Fruit fly (Drosophila melanogaster) whole organism, adult: Measurements from ENCODE around the gene CheA7a.

Source experiments
- CG1620 ChIP-seq: fragments of 200-800 bp; sonication (Bioruptor generic); optimal IDR thresholded peaks from 2 replicates; lab custom pipeline; 2016; ENCODE audit warnings: missing biosample characterization, missing genetic modification characterization
- CG33017 ChIP-seq: fragments of 200-800 bp; sonication (Bioruptor generic); optimal IDR thresholded peaks from 2 replicates; lab custom pipeline; 2018; ENCODE audit warnings: missing biosample characterization, mild to moderate bottlenecking, missing genetic modification characterization, moderate library complexity
- CG5204 ChIP-seq: fragments of 200-800 bp; sonication (Bioruptor generic); optimal IDR thresholded peaks from 2 replicates; lab custom pipeline; 2016; ENCODE audit warnings: missing biosample characterization, missing genetic modification characterization
- CG7101 ChIP-seq: fragments of 200-800 bp; sonication (Bioruptor generic); optimal IDR thresholded peaks from 2 replicates; lab custom pipeline; 2018; ENCODE audit warnings: missing biosample characterization, mild to moderate bottlenecking, missing genetic modification characterization, moderate library complexity
- Clk ChIP-seq: fragments of 200-800 bp; sonication (Bioruptor generic); optimal IDR thresholded peaks from 2 replicates; lab custom pipeline; 2017; ENCODE audit warnings: missing biosample characterization, missing genetic modification characterization
- Crg-1 ChIP-seq: fragments of 200-800 bp; sonication (Bioruptor generic); optimal IDR thresholded peaks from 2 replicates; lab custom pipeline; 2016; ENCODE audit warnings: missing biosample characterization, missing genetic modification characterization
- bab1 ChIP-seq: fragments of 200-800 bp; sonication (Bioruptor generic); optimal IDR thresholded peaks from 3 replicates; lab custom pipeline; 2019; ENCODE audit warnings: missing biosample characterization, mild to moderate bottlenecking, missing genetic modification characterization, moderate library complexity
- cic ChIP-seq: fragments of 200-800 bp; sonication (Bioruptor generic); optimal IDR thresholded peaks from 2 replicates; lab custom pipeline; 2017; ENCODE audit warnings: missing biosample characterization, mild to moderate bottlenecking, missing genetic modification characterization, moderate library complexity
- pad ChIP-seq: fragments of 200-800 bp; sonication (Bioruptor generic); optimal IDR thresholded peaks from 3 replicates; lab custom pipeline; 2017; ENCODE audit warnings: missing biosample characterization, missing genetic modification characterization, mild to moderate bottlenecking, moderate library complexity, missing genetic modification reagents
- tj ChIP-seq: fragments of 200-800 bp; sonication (Bioruptor generic); optimal IDR thresholded peaks from 3 replicates; lab custom pipeline; 2017; ENCODE audit warnings: missing biosample characterization, mild to moderate bottlenecking, missing genetic modification characterization, moderate library complexity
- toe ChIP-seq: fragments of 200-800 bp; sonication (Bioruptor generic); optimal IDR thresholded peaks from 2 replicates; lab custom pipeline; 2016; ENCODE audit warnings: missing biosample characterization, missing genetic modification characterization

CheA7a gene

DNA sequence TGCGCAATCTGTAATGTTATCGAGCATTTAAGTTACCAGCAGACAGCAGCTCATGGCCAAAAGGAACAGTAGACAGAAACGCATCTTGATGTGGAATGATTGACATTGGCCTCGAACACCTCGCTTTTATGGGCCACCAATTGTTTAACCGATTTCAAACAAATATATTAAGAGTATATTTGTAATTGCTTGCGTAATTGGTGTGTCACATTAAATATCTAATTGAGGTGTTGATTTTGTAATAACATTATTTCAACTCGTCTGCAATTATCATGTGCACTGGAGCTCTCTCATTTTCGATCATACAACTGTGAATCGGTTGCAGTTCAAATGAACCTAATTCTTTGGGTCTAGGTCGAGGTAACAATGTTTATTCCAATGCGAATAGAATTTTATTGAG lies 47.7 kb downstream of the CheA7a start, which contains the start of gene CG32726:
CG32726 (minus strand) TSS at position 101 of the 400 bp plus-strand sequence.
- TF ChIP-seq Clk (no peak), CG5204 (no peak), CG1620 (GFP tag; lab: Kevin White, UChicago) (no peak), Crg-1 (GFP tag; lab: Kevin White, UChicago) (no peak), cic (GFP tag; lab: Kevin White, UChicago) (no peak), bab1 (no peak), CG33017 (tag; lab: Kevin White, UChicago) (no peak), CG7101 (tag; lab: Kevin White, UChicago) (no peak), pad (GFP tag; lab: Kevin White, UChicago) (no peak), toe (GFP tag; lab: Kevin White, UChicago) (no peak), tj (GFP tag; lab: Kevin White, UChicago) (no peak)
